Worm (Caenorhabditis elegans): ENCODE results near the gene mec-10.
A peak's percentile ranks its signal among the peaks of the same experiment; 100 is the strongest.

The mec-10 gene

ce11 chrX:8422020-8422419 is 48.1 kb downstream of the mec-10 start, which contains the start of gene tag-123 (continued):
- TF ChIP-seq nhr-77 (tag; optimal IDR thresholded peaks at IDR 0.05) = no peak
- TF ChIP-seq nhr-90 (tag; optimal IDR thresholded peaks at IDR 0.05; ENCODE audit: poor library complexity) = peak; percentile 45
- peak; percentile 68 for TF ChIP-seq blmp-1 (tag; optimal IDR thresholded peaks at IDR 0.05)
- TF ChIP-seq tbx-2 (tag; optimal IDR thresholded peaks at IDR 0.05) = peak; percentile 50
- TF ChIP-seq F16B12.6 (tag; optimal IDR thresholded peaks at IDR 0.05) = no peak
- no peak for TF ChIP-seq ama-1 (optimal IDR thresholded peaks at IDR 0.05)
- no peak for TF ChIP-seq mab-9 (GFP tag; IDR thresholded peaks at IDR 0.05)
- no peak for TF ChIP-seq nhr-237 (tag; optimal IDR thresholded peaks at IDR 0.05)
- peak; percentile 37 for TF ChIP-seq lin-13 (GFP tag; optimal IDR thresholded peaks at IDR 0.05)
- TF ChIP-seq isw-1 (GFP tag; IDR thresholded peaks at IDR 0.05) = peak; percentile 29
- no peak for TF ChIP-seq egl-13 (tag; optimal IDR thresholded peaks at IDR 0.05)
- no peak for TF ChIP-seq pax-3 (tag; optimal IDR thresholded peaks at IDR 0.05)
- TF ChIP-seq elt-3 (tag; optimal IDR thresholded peaks at IDR 0.05) = peak in 1 of 6 experiments; percentile 16
- TF ChIP-seq Y116A8C.19 (tag; optimal IDR thresholded peaks at IDR 0.05; ENCODE audit: borderline replicate concordance) = no peak
- TF ChIP-seq fos-1 (tag; optimal IDR thresholded peaks at IDR 0.05) = no peak
- no peak for TF ChIP-seq aha-1 (tag; optimal IDR thresholded peaks at IDR 0.05)
- TF ChIP-seq mef-2 (tag; optimal IDR thresholded peaks at IDR 0.05) = no peak
- no peak for TF ChIP-seq nhr-76 (tag; optimal IDR thresholded peaks at IDR 0.05)
- no peak for TF ChIP-seq grh-1 (GFP tag; IDR thresholded peaks at IDR 0.05)
- no peak for TF ChIP-seq pqm-1 (tag; optimal IDR thresholded peaks at IDR 0.05)

- TF ChIP-seq alr-1 (tag; optimal IDR thresholded peaks at IDR 0.05; ENCODE audit: borderline replicate concordance) (peak; percentile 77), nhr-237 (tag; optimal IDR thresholded peaks at IDR 0.05) (no peak)
Observed at ce11 chrX:8421594-8421993, 48.5 kb downstream of the mec-10 start.

- TF ChIP-seq egl-27 (tag; optimal IDR thresholded peaks at IDR 0.05) (no peak), nhr-76 (tag; optimal IDR thresholded peaks at IDR 0.05) (no peak), lir-3 (tag; optimal IDR thresholded peaks at IDR 0.05; ENCODE audit: poor library complexity) (peak; percentile 17), pax-3 (tag; optimal IDR thresholded peaks at IDR 0.05) (no peak), efl-1 (optimal IDR thresholded peaks at IDR 0.05) (no peak), efl-1 (GFP tag; optimal IDR thresholded peaks at IDR 0.05 in 1 of 2) (no peak), swsn-7 (tag; optimal IDR thresholded peaks at IDR 0.05) (no peak), zag-1 (tag; optimal IDR thresholded peaks at IDR 0.05) (no peak), C04F5.9 (tag; optimal IDR thresholded peaks at IDR 0.05) (no peak), sup-37 (GFP tag; optimal IDR thresholded peaks at IDR 0.05) (no peak), egl-13 (tag; optimal IDR thresholded peaks at IDR 0.05) (no peak), elt-3 (tag; optimal IDR thresholded peaks at IDR 0.05) (no peak), skn-1 (tag; optimal IDR thresholded peaks at IDR 0.05) (no peak), C34B4.2 (tag; optimal IDR thresholded peaks at IDR 0.05) (no peak), nhr-84 (tag; optimal IDR thresholded peaks at IDR 0.05) (no peak), ceh-63 (GFP tag; optimal IDR thresholded peaks at IDR 0.05) (no peak), dpl-1 (GFP tag; optimal IDR thresholded peaks at IDR 0.05) (no peak), fkh-4 (tag; optimal IDR thresholded peaks at IDR 0.05; ENCODE audit: borderline replicate concordance) (no peak), snu-23 (GFP tag; optimal IDR thresholded peaks at IDR 0.05) (no peak), nhr-11 (tag; optimal IDR thresholded peaks at IDR 0.05) (no peak), ztf-11 (tag; optimal IDR thresholded peaks at IDR 0.05) (no peak), unc-62 (GFP tag; optimal IDR thresholded peaks at IDR 0.05) (no peak), ces-1 (GFP tag; optimal IDR thresholded peaks at IDR 0.05) (no peak), blmp-1 (tag; optimal IDR thresholded peaks at IDR 0.05) (no peak), hlh-4 (tag; optimal IDR thresholded peaks at IDR 0.05) (no peak), unc-98 (GFP tag; IDR thresholded peaks at IDR 0.05) (no peak), elt-2 (tag; optimal IDR thresholded peaks at IDR 0.05) (no peak), pqm-1 (tag; optimal IDR thresholded peaks at IDR 0.05) (no peak), C16A3.4 (tag; optimal IDR thresholded peaks at IDR 0.05) (no peak), nhr-85 (tag) (peak; percentile 62), xbp-1 (tag; optimal IDR thresholded peaks at IDR 0.05) (no peak), nhr-71 (tag; optimal IDR thresholded peaks at IDR 0.05) (peak; percentile 2), grh-1 (GFP tag; IDR thresholded peaks at IDR 0.05) (no peak), mab-9 (GFP tag; IDR thresholded peaks at IDR 0.05) (no peak), hlh-17 (GFP tag; optimal IDR thresholded peaks at IDR 0.05; ENCODE audit: borderline replicate concordance) (no peak), nhr-20 (tag; optimal IDR thresholded peaks at IDR 0.05) (peak; percentile 10), rnt-1 (tag; optimal IDR thresholded peaks at IDR 0.05) (peak; percentile 7)
Observed at ce11 chrX:8419252-8419651, 50.9 kb downstream of the mec-10 start.
